Worm (Caenorhabditis elegans) whole organism, L2 larva: ENCODE measurements around the gene F36H1.11.
"Not testable (repeated sequence)": the region's sequence is repeated elsewhere in the genome, so short reads cannot be mapped to it uniquely, and the experiment has no call there.

Source experiments
- C34F6.9 ChIP-seq: fragments of 150-350 bp; optimal IDR thresholded peaks from 2 replicates; lab custom pipeline; 2014; ENCODE audit warnings: missing biosample characterization, missing genetic modification characterization
- F13H6.1 ChIP-seq: sonication (generic microtip); optimal IDR thresholded peaks from 2 replicates; lab custom pipeline; 2016; ENCODE audit warnings: missing genetic modification characterization, missing compliant biosample characterization
- R02D3.7 ChIP-seq: fragments of 150-350 bp; optimal IDR thresholded peaks from 2 replicates; lab custom pipeline; 2014; ENCODE audit warnings: missing biosample characterization, missing genetic modification characterization
- Y55F3AM.14 ChIP-seq: fragments of 200-800 bp; sonication (Bioruptor generic); optimal IDR thresholded peaks from 2 replicates; lab custom pipeline; 2018; ENCODE audit warnings: mild to moderate bottlenecking, missing genetic modification characterization, missing compliant biosample characterization
- ZK546.5 ChIP-seq: sonication (generic microtip); optimal IDR thresholded peaks from 2 replicates; lab custom pipeline; 2017; ENCODE audit warnings: missing biosample characterization, missing genetic modification characterization
- aly-2 ChIP-seq: fragments of 150-350 bp; optimal IDR thresholded peaks from 2 replicates; lab custom pipeline; 2014; ENCODE audit warnings: missing biosample characterization, missing genetic modification characterization
- ama-1 ChIP-seq: fragments of 150-350 bp; optimal IDR thresholded peaks from 2 replicates; lab custom pipeline; 2018; ENCODE audit warnings: inconsistent platforms
- blmp-1 ChIP-seq: sonication (generic microtip); optimal IDR thresholded peaks from 2 replicates; lab custom pipeline; 2017; ENCODE audit warnings: missing genetic modification characterization, mild to moderate bottlenecking, missing compliant biosample characterization, antibody characterized with exemption, moderate library complexity; ENCODE audit not compliant: insufficient read depth
- ceh-16 ChIP-seq: fragments of 150-350 bp; optimal IDR thresholded peaks from 2 replicates; lab custom pipeline; 2014; ENCODE audit warnings: missing biosample characterization, missing genetic modification characterization
- ceh-82 ChIP-seq: fragments of 150-350 bp; optimal IDR thresholded peaks from 2 replicates; lab custom pipeline; 2014; ENCODE audit warnings: missing biosample characterization, missing genetic modification characterization
- dmd-4 ChIP-seq: sonication (generic microtip); optimal IDR thresholded peaks from 2 replicates; lab custom pipeline; 2017; ENCODE audit warnings: missing biosample characterization, missing genetic modification characterization
- egl-27 ChIP-seq: sonication (generic microtip); optimal IDR thresholded peaks from 3 replicates; lab custom pipeline; 2017; ENCODE audit warnings: missing biosample characterization, missing genetic modification reagents, missing genetic modification characterization
- elt-1 ChIP-seq: fragments of 150-350 bp; optimal IDR thresholded peaks from 2 replicates; lab custom pipeline; 2014; ENCODE audit warnings: missing biosample characterization, missing genetic modification characterization
- elt-3 ChIP-seq: sonication (generic microtip); optimal IDR thresholded peaks from 2 replicates; lab custom pipeline; 2017; ENCODE audit warnings: missing biosample characterization, missing genetic modification characterization
- fos-1 ChIP-seq: fragments of 150-350 bp; optimal IDR thresholded peaks from 2 replicates; lab custom pipeline; 2014; ENCODE audit warnings: missing biosample characterization, missing genetic modification characterization
- gmeb-1 ChIP-seq: fragments of 150-350 bp; optimal IDR thresholded peaks from 2 replicates; lab custom pipeline; 2014; ENCODE audit warnings: missing biosample characterization, missing genetic modification characterization
- lin-13 ChIP-seq: fragments of 150-350 bp; optimal IDR thresholded peaks from 2 replicates; lab custom pipeline; 2014; ENCODE audit warnings: missing biosample characterization, missing genetic modification reagents, missing genetic modification characterization
- lin-39 ChIP-seq: fragments of 150-350 bp; optimal IDR thresholded peaks from 2 replicates; lab custom pipeline; 2014; ENCODE audit warnings: missing biosample characterization, missing genetic modification reagents, missing genetic modification characterization
- lsy-2 ChIP-seq, 2 experiments: fragments of 150-350 bp in 1 of 2; sonication (generic microtip) in 1 of 2; optimal IDR thresholded peaks; 2 replicates each; lab custom pipeline; 2014 to 2017; ENCODE audit warnings: missing biosample characterization in 2 of 2, missing genetic modification characterization in 2 of 2
- mab-5 ChIP-seq: fragments of 150-350 bp; optimal IDR thresholded peaks from 2 replicates; lab custom pipeline; 2014; ENCODE audit warnings: missing biosample characterization, missing genetic modification characterization
- mdl-1 ChIP-seq, 2 experiments: fragments of 150-350 bp in 1 of 2; sonication (generic microtip) in 1 of 2; optimal IDR thresholded peaks; 2 replicates each; lab custom pipeline; 2017; ENCODE audit warnings: missing biosample characterization in 2 of 2, missing genetic modification characterization in 2 of 2
- nhr-11 ChIP-seq: fragments of 150-350 bp; optimal IDR thresholded peaks from 2 replicates; lab custom pipeline; 2014; ENCODE audit warnings: missing biosample characterization, missing genetic modification characterization
- nhr-129 ChIP-seq: fragments of 150-350 bp; optimal IDR thresholded peaks from 2 replicates; lab custom pipeline; 2014; ENCODE audit warnings: missing biosample characterization, missing genetic modification characterization
- nhr-21 ChIP-seq: fragments of 150-350 bp; optimal IDR thresholded peaks from 2 replicates; lab custom pipeline; 2014; ENCODE audit warnings: missing biosample characterization, missing genetic modification characterization
- nhr-23 ChIP-seq: fragments of 150-350 bp; optimal IDR thresholded peaks from 2 replicates; lab custom pipeline; 2014; ENCODE audit warnings: missing biosample characterization, missing genetic modification reagents, missing genetic modification characterization
- nhr-237 ChIP-seq: fragments of 150-350 bp; optimal IDR thresholded peaks from 2 replicates; lab custom pipeline; 2014; ENCODE audit warnings: missing biosample characterization, missing genetic modification characterization
- nhr-25 ChIP-seq: fragments of 150-350 bp; sonication (generic microtip); optimal IDR thresholded peaks from 3 replicates; lab custom pipeline; 2014; ENCODE audit warnings: missing biosample characterization, missing genetic modification characterization
- nhr-6 ChIP-seq: fragments of 150-350 bp; optimal IDR thresholded peaks from 2 replicates; lab custom pipeline; 2014; ENCODE audit warnings: missing biosample characterization, missing genetic modification characterization
- nhr-77 ChIP-seq: fragments of 150-350 bp; optimal IDR thresholded peaks from 2 replicates; lab custom pipeline; 2014; ENCODE audit warnings: missing biosample characterization, missing genetic modification characterization
- peb-1 ChIP-seq: fragments of 150-350 bp; optimal IDR thresholded peaks from 2 replicates; lab custom pipeline; 2014; ENCODE audit warnings: missing biosample characterization, missing genetic modification characterization
- sem-4 ChIP-seq: fragments of 150-350 bp; optimal IDR thresholded peaks from 2 replicates; lab custom pipeline; 2014; ENCODE audit warnings: missing biosample characterization, missing genetic modification reagents, missing genetic modification characterization
- skn-1 ChIP-seq: sonication (generic microtip); optimal IDR thresholded peaks from 2 replicates; lab custom pipeline; 2017; ENCODE audit warnings: missing biosample characterization, missing genetic modification characterization
- sma-3 ChIP-seq: sonication (generic microtip); optimal IDR thresholded peaks from 2 replicates; lab custom pipeline; 2016; ENCODE audit warnings: missing genetic modification reagents, missing genetic modification characterization, missing compliant biosample characterization
- sma-9 ChIP-seq, 2 experiments: fragments of 150-350 bp in 1 of 2; sonication (generic microtip) in 1 of 2; optimal IDR thresholded peaks; 2 replicates each; lab custom pipeline; 2014 to 2016; ENCODE audit warnings: missing genetic modification characterization in 2 of 2, mild to moderate bottlenecking in 1 of 2, missing biosample characterization in 1 of 2, missing compliant biosample characterization in 1 of 2, missing genetic modification reagents in 1 of 2, moderate library complexity in 1 of 2
- snpc-4 ChIP-seq: fragments of 150-350 bp; optimal IDR thresholded peaks from 2 replicates; lab custom pipeline; 2014; ENCODE audit warnings: missing biosample characterization, missing genetic modification characterization
- unc-39 ChIP-seq: fragments of 150-350 bp; optimal IDR thresholded peaks from 2 replicates; lab custom pipeline; 2014; ENCODE audit warnings: missing biosample characterization, missing genetic modification characterization
- unc-55 ChIP-seq: fragments of 150-350 bp; sonication (generic microtip); optimal IDR thresholded peaks from 3 replicates; lab custom pipeline; 2014; ENCODE audit warnings: missing biosample characterization, missing genetic modification reagents, missing genetic modification characterization
- unc-62 ChIP-seq: fragments of 150-350 bp; optimal IDR thresholded peaks from 2 replicates; lab custom pipeline; 2014; ENCODE audit warnings: missing biosample characterization, missing genetic modification reagents, missing genetic modification characterization
- zag-1 ChIP-seq: fragments of 150-350 bp; optimal IDR thresholded peaks from 2 replicates; lab custom pipeline; 2014; ENCODE audit warnings: missing biosample characterization, missing genetic modification characterization
- ztf-1 ChIP-seq: fragments of 200-800 bp; sonication (Bioruptor generic); conservative IDR thresholded peaks from 2 replicates; pipeline ENCODE4 v1.3.6; 2022; ENCODE audit warnings: missing genetic modification characterization, missing compliant biosample characterization
- ztf-4 ChIP-seq: fragments of 150-350 bp; optimal IDR thresholded peaks from 2 replicates; lab custom pipeline; 2014; ENCODE audit warnings: missing biosample characterization, missing genetic modification characterization

Gene F36H1.11

DNA sequence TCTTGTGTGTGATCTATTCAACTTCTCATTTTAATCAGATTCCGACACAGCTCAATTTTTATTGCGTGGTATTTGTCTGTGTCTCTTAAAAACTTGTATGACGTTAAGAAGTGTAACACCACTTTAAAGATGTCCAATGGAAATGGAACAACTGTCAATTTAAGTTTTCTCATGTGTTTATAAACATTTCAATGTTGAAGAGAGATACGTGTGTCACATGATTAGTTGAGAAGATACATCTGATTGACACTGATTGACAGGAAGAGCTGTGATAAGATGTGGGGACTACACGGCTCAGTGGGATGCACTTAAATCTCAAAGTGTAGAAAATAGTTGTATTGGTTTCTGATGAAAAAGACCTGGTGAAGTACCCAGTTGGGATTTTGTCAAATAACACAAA lies 19.3 kb downstream of the F36H1.11 start:
- TF ChIP-seq nhr-6 (tag; lab: Kevin White, UChicago): peak; percentile 67
- peak; percentile 87 for TF ChIP-seq nhr-129 (tag; lab: Kevin White, UChicago)
- no peak for TF ChIP-seq ama-1 (lab: Kevin White, UChicago)
- no peak for TF ChIP-seq ztf-1 (GFP tag; lab: Robert Waterston, UW)
- TF ChIP-seq fos-1 (tag; lab: Kevin White, UChicago): no peak
- no peak for TF ChIP-seq blmp-1 (tag; lab: Kevin White, UChicago)
- TF ChIP-seq unc-39 (tag; lab: Kevin White, UChicago): no peak
- no peak for TF ChIP-seq nhr-77 (tag; lab: Kevin White, UChicago)
- peak; percentile 79 for TF ChIP-seq unc-62
- no peak for TF ChIP-seq gmeb-1
- no peak for TF ChIP-seq nhr-237
- TF ChIP-seq nhr-23 (tag; lab: Kevin White, UChicago): no peak
- TF ChIP-seq sma-9 (GFP tag; optimal IDR thresholded peaks at IDR 0.05; lab: Kevin White, UChicago): peak; percentile 72
- TF ChIP-seq sma-9 (tag; optimal IDR thresholded peaks at IDR 0.05; lab: Kevin White, UChicago): no peak
- TF ChIP-seq lsy-2 (tag; optimal IDR thresholded peaks at IDR 0.05; lab: Kevin White, UChicago): peak in 1 of 2 experiments; percentile 77
- no peak for TF ChIP-seq mdl-1 (tag; optimal IDR thresholded peaks at IDR 0.05; lab: Kevin White, UChicago)
- no peak for TF ChIP-seq elt-1 (tag; lab: Kevin White, UChicago)
- peak; percentile 58 for TF ChIP-seq mab-5 (tag; lab: Kevin White, UChicago)
- TF ChIP-seq F13H6.1: peak; percentile 84
- no peak for TF ChIP-seq lin-13
- TF ChIP-seq R02D3.7 (tag; lab: Kevin White, UChicago): no peak
- TF ChIP-seq C34F6.9 (tag; lab: Kevin White, UChicago): peak; percentile 59
- TF ChIP-seq aly-2 (tag; lab: Kevin White, UChicago): no peak
- peak; percentile 62 for TF ChIP-seq ztf-4 (tag; lab: Kevin White, UChicago)
- no peak for TF ChIP-seq unc-55 (GFP tag; lab: Kevin White, UChicago)

ce11 chrIV:11070895-11071294 lies 21.9 kb downstream of the F36H1.11 start:
- TF ChIP-seq nhr-237: peak; percentile 76
- not testable (repeated sequence) for TF ChIP-seq sma-9 (GFP tag; optimal IDR thresholded peaks at IDR 0.05; lab: Kevin White, UChicago)
- peak; percentile 59 for TF ChIP-seq sma-9 (tag; optimal IDR thresholded peaks at IDR 0.05; lab: Kevin White, UChicago)

DNA sequence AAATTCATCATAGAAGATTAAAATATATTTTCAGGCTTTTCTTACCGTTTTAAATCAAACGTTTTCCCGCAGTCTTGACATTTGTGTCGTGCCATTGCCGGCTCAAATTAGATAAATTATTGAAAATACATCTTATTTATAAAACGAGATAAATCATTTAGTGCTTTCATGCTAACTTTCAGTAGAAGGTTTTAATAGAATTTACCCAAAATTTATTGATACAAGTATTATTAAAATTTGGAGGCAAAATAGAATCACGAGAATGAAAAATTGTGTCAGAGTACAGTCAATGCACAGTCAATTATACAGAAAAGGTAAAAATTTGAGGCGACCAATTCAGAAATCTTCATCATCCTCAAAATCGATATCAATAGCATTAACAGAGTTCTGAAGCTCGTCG lies 29.5 kb downstream of the F36H1.11 start, which contains the start of gene Y5F2A.4:
TSS of gene Y5F2A.4 (minus strand) at position 101 of the 400 bp plus-strand sequence.
- TF ChIP-seq fos-1 (tag; lab: Kevin White, UChicago) (no peak), sem-4 (tag; lab: Kevin White, UChicago) (no peak), nhr-77 (tag; lab: Kevin White, UChicago) (no peak), unc-55 (GFP tag; lab: Kevin White, UChicago) (no peak), ZK546.5 (tag; lab: Kevin White, UChicago) (no peak), nhr-6 (tag; lab: Kevin White, UChicago) (no peak), sma-3 (no peak), nhr-11 (tag; lab: Kevin White, UChicago) (no peak), egl-27 (tag; lab: Kevin White, UChicago) (no peak), unc-39 (tag; lab: Kevin White, UChicago) (no peak), aly-2 (tag; lab: Kevin White, UChicago) (no peak), peb-1 (tag; lab: Kevin White, UChicago) (no peak), mab-5 (tag; lab: Kevin White, UChicago) (no peak), skn-1 (tag; lab: Kevin White, UChicago) (no peak), C34F6.9 (tag; lab: Kevin White, UChicago) (no peak), Y55F3AM.14 (no peak), elt-3 (tag; lab: Kevin White, UChicago) (no peak), mdl-1 (tag; optimal IDR thresholded peaks at IDR 0.05; lab: Kevin White, UChicago) (no peak), nhr-237 (no peak), elt-1 (tag; lab: Kevin White, UChicago) (no peak)
- TF ChIP-seq, all 48 proteins: peak for 0

- TF ChIP-seq unc-62 (no peak), lsy-2 (tag; optimal IDR thresholded peaks at IDR 0.05; lab: Kevin White, UChicago) (peak in 1 of 2 experiments; percentile 36), nhr-129 (tag; lab: Kevin White, UChicago) (peak; percentile 7), ceh-16 (no peak), nhr-25 (tag; lab: Kevin White, UChicago) (peak; percentile 18), snpc-4 (tag; lab: Kevin White, UChicago) (no peak), ztf-4 (tag; lab: Kevin White, UChicago) (peak; percentile 41), fos-1 (tag; lab: Kevin White, UChicago) (no peak), egl-27 (tag; lab: Kevin White, UChicago) (no peak), mdl-1 (tag; optimal IDR thresholded peaks at IDR 0.05; lab: Kevin White, UChicago) (no peak), nhr-11 (tag; lab: Kevin White, UChicago) (no peak), nhr-21 (tag; lab: Kevin White, UChicago) (no peak), gmeb-1 (no peak), skn-1 (tag; lab: Kevin White, UChicago) (no peak), zag-1 (no peak), Y55F3AM.14 (peak; percentile 21), dmd-4 (tag; lab: Kevin White, UChicago) (no peak), ZK546.5 (tag; lab: Kevin White, UChicago) (no peak), ceh-82 (tag; lab: Kevin White, UChicago) (no peak), lin-39 (tag; lab: Kevin White, UChicago) (no peak), lin-13 (peak; percentile 20), nhr-77 (tag; lab: Kevin White, UChicago) (no peak), ama-1 (lab: Kevin White, UChicago) (peak; percentile 64)
Measured at ce11 chrIV:11080823-11081285, 31.9 kb downstream of the F36H1.11 start, which contains the start of gene atg-7. Gene atg-7, minus strand, starts transcription at chrIV:11081055.
